Worm (Caenorhabditis elegans) whole organism, late embryonic: ENCODE measurements around the gene srh-141.

ENCODE experiments used
- F13H6.1 ChIP-seq: sonication (generic microtip); optimal IDR thresholded peaks from 2 replicates; lab custom pipeline; 2016; ENCODE audit warnings: missing genetic modification characterization, missing compliant biosample characterization
- ceh-24 ChIP-seq: sonication (generic microtip); optimal IDR thresholded peaks from 2 replicates; lab custom pipeline; 2016; ENCODE audit warnings: mild to moderate bottlenecking, missing genetic modification characterization, missing compliant biosample characterization
- fax-1 ChIP-seq: sonication (generic microtip); optimal IDR thresholded peaks from 2 replicates; lab custom pipeline; 2016; ENCODE audit warnings: missing genotype, missing genetic modification characterization, missing compliant biosample characterization
- ztf-16 ChIP-seq: sonication (generic microtip); optimal IDR thresholded peaks from 2 replicates; lab custom pipeline; 2017; ENCODE audit warnings: missing genetic modification characterization, missing compliant biosample characterization

ce11 chrV:16429503-16429902 lies 14.2 kb upstream of the srh-141 start, which contains the start of gene F26D2.10:
- no peak for TF ChIP-seq ceh-24
- TF ChIP-seq F13H6.1, result no peak
- no peak for TF ChIP-seq fax-1 (tag; lab: Kevin White, UChicago)
- TF ChIP-seq ztf-16, result no peak
